Worm (Caenorhabditis elegans): ENCODE data around the gene repo-1.

- no peak for TF ChIP-seq flt-1 (GFP tag; IDR thresholded peaks at IDR 0.05)
- TF ChIP-seq ztf-23 (GFP tag; IDR thresholded peaks at IDR 0.05): no peak
- no peak for TF ChIP-seq med-1 (GFP tag; optimal IDR thresholded peaks at IDR 0.05; ENCODE audit: insufficient read depth)
- TF ChIP-seq T22C8.4 (GFP tag; IDR thresholded peaks at IDR 0.05): no peak
- no peak for TF ChIP-seq ztf-29 (GFP tag; IDR thresholded peaks at IDR 0.05)
- no peak for TF ChIP-seq klf-2 (GFP tag; conservative IDR thresholded peaks at IDR 0.05)
- no peak for TF ChIP-seq cog-1 (tag; optimal IDR thresholded peaks at IDR 0.05)
- no peak for TF ChIP-seq ref-1 (GFP tag; conservative IDR thresholded peaks at IDR 0.05)
- no peak for TF ChIP-seq tab-1 (GFP tag; IDR thresholded peaks at IDR 0.05)
These were observed 30.2 kb downstream of the repo-1 start for ce11 chrIV:12114498-12114897.

Data from whole organism, midembryonic.